Worm (Caenorhabditis elegans): ENCODE measurements around the gene clec-84.

The clec-84 gene

ce11 chrIV:2820408-2820807, 21.9 kb upstream of the clec-84 start, which contains the start of gene Y54G2A.37:
Gene Y54G2A.37 (plus strand): TSS chrIV:2820708.
- TF ChIP-seq tbx-11 (GFP tag; IDR thresholded peaks at IDR 0.05), result no peak
- TF ChIP-seq ama-1 (optimal IDR thresholded peaks at IDR 0.05), result no peak
- no peak for TF ChIP-seq hnd-1 (tag; optimal IDR thresholded peaks at IDR 0.05)
- no peak for TF ChIP-seq ceh-13 (GFP tag; optimal IDR thresholded peaks at IDR 0.05)
- no peak for TF ChIP-seq aly-1 (tag; optimal IDR thresholded peaks at IDR 0.05)
- TF ChIP-seq hmbx-1 (tag; optimal IDR thresholded peaks at IDR 0.05), result no peak
- no peak for TF ChIP-seq tra-4 (tag; optimal IDR thresholded peaks at IDR 0.05)
- TF ChIP-seq ceh-36 (tag; optimal IDR thresholded peaks at IDR 0.05), result no peak
- no peak for TF ChIP-seq ets-7 (tag; optimal IDR thresholded peaks at IDR 0.05)
- TF ChIP-seq B0310.2 (tag; optimal IDR thresholded peaks at IDR 0.05), result no peak
- TF ChIP-seq tbx-37 (GFP tag; conservative IDR thresholded peaks at IDR 0.05), result no peak
- no peak for TF ChIP-seq sea-1 (GFP tag; conservative IDR thresholded peaks at IDR 0.05)
- no peak for TF ChIP-seq flt-1 (GFP tag; IDR thresholded peaks at IDR 0.05)
- no peak for TF ChIP-seq F13C5.2 (tag; optimal IDR thresholded peaks at IDR 0.05)
- TF ChIP-seq scrt-1 (GFP tag; IDR thresholded peaks at IDR 0.05), result no peak
- no peak for TF ChIP-seq hmg-4 (GFP tag; optimal IDR thresholded peaks at IDR 0.05)
- no peak for TF ChIP-seq pes-1 (GFP tag; IDR thresholded peaks at IDR 0.05)

DNA sequence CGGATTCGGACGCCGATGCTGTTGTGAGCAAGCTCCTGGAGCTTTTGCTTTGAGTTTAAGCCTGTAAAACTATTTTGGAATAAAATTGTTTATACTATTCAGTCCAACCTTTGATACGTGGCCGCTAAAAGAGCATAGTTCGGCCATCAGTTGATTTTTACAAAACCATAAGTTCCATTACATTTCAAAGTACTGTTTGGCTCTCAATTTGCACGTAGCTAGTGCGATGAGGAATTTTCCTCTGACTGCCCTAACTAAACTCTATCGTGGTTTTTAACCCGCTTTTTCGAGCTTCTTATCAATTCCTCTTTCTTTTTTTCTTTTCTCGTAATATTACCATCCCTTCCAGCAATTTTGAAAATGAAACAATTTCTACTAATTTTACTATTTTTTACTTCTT, 18.8 kb upstream of the clec-84 start, which contains the start of gene clec-80:
clec-80 (plus strand) TSS at position 301 of the 400 bp plus-strand sequence.
- TF ChIP-seq hnd-1 (tag; optimal IDR thresholded peaks at IDR 0.05) (no peak), sea-1 (GFP tag; conservative IDR thresholded peaks at IDR 0.05) (no peak), flt-1 (GFP tag; IDR thresholded peaks at IDR 0.05) (no peak), ceh-13 (GFP tag; optimal IDR thresholded peaks at IDR 0.05) (no peak), aly-1 (tag; optimal IDR thresholded peaks at IDR 0.05) (no peak), tbx-11 (GFP tag; IDR thresholded peaks at IDR 0.05) (no peak), ceh-36 (tag; optimal IDR thresholded peaks at IDR 0.05) (no peak), scrt-1 (GFP tag; IDR thresholded peaks at IDR 0.05) (no peak), tbx-37 (GFP tag; conservative IDR thresholded peaks at IDR 0.05) (no peak), ama-1 (optimal IDR thresholded peaks at IDR 0.05) (no peak), hmg-4 (GFP tag; optimal IDR thresholded peaks at IDR 0.05) (no peak), F13C5.2 (tag; optimal IDR thresholded peaks at IDR 0.05) (no peak), hmbx-1 (tag; optimal IDR thresholded peaks at IDR 0.05) (no peak), ets-7 (tag; optimal IDR thresholded peaks at IDR 0.05) (no peak), tra-4 (tag; optimal IDR thresholded peaks at IDR 0.05) (no peak), B0310.2 (tag; optimal IDR thresholded peaks at IDR 0.05) (no peak), pes-1 (GFP tag; IDR thresholded peaks at IDR 0.05) (no peak)

DNA sequence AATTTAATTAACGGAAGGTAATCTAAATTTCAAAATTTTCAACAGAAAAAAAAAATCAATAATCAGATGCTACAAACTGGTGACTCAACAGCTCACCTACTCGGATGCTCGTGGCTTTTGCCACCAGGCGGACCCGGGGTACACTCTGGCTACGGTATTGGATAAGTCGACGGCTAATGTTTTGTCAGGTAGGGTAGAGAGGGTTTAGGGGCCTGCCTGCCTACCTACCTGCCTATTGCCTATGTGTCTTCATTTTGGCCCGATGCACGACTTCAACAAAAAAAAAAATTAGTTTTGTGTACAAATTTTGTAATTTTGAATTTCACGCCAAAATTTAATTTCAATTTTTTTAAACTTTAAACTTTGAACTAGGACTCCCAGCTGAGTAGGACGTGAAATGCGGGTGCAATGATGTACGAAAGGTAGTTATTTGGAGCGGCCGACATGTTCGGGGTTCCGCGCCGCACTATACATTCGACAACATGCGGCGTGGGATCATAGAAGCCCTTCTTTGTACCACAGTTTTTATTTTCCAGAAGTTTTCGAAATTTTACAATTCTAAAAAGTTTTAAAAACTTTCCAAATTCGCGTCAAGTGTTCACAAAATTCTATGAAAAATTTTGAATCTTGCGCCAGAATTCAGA, 16.7 kb upstream of the clec-84 start:
- TF ChIP-seq tbx-11 (GFP tag; IDR thresholded peaks at IDR 0.05), result no peak
- no peak for TF ChIP-seq ceh-13 (GFP tag; optimal IDR thresholded peaks at IDR 0.05)
- no peak for TF ChIP-seq aly-1 (tag; optimal IDR thresholded peaks at IDR 0.05)
- no peak for TF ChIP-seq tbx-37 (GFP tag; conservative IDR thresholded peaks at IDR 0.05)
- TF ChIP-seq B0310.2 (tag; optimal IDR thresholded peaks at IDR 0.05), result no peak
- no peak for TF ChIP-seq sea-1 (GFP tag; conservative IDR thresholded peaks at IDR 0.05)
- TF ChIP-seq pes-1 (GFP tag; IDR thresholded peaks at IDR 0.05), result no peak
- no peak for TF ChIP-seq ama-1 (optimal IDR thresholded peaks at IDR 0.05)
- no peak for TF ChIP-seq ceh-36 (tag; optimal IDR thresholded peaks at IDR 0.05)
- no peak for TF ChIP-seq hmbx-1 (tag; optimal IDR thresholded peaks at IDR 0.05)
- no peak for TF ChIP-seq flt-1 (GFP tag; IDR thresholded peaks at IDR 0.05)
- TF ChIP-seq scrt-1 (GFP tag; IDR thresholded peaks at IDR 0.05), result no peak
- no peak for TF ChIP-seq ets-7 (tag; optimal IDR thresholded peaks at IDR 0.05)
- TF ChIP-seq hmg-4 (GFP tag; optimal IDR thresholded peaks at IDR 0.05), result no peak

DNA sequence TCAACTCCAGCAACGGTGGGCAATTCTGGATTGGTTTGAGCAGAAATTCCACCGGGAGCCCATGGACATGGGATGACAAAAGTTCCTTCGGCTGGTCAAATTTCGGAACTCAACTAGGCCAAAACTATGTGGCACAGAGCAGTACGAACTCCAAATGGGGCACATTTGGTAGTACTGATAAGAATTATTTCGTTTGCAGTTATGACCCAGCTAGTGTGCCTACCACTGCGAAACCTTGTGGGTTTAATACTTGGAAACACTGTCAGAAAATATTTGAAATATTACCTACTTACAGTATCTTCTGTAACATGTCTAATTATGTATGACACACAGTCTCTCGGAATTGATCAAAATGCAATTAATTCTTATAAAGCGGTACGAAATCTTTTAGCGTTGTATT, 15.9 kb upstream of the clec-84 start:
- TF ChIP-seq sea-1 (GFP tag; conservative IDR thresholded peaks at IDR 0.05) (no peak), hmg-4 (GFP tag; optimal IDR thresholded peaks at IDR 0.05) (no peak), aly-1 (tag; optimal IDR thresholded peaks at IDR 0.05) (no peak), tbx-11 (GFP tag; IDR thresholded peaks at IDR 0.05) (no peak), tbx-37 (GFP tag; conservative IDR thresholded peaks at IDR 0.05) (no peak), ceh-36 (tag; optimal IDR thresholded peaks at IDR 0.05) (no peak), tra-4 (tag; optimal IDR thresholded peaks at IDR 0.05) (no peak), F13C5.2 (tag; optimal IDR thresholded peaks at IDR 0.05) (no peak), hnd-1 (tag; optimal IDR thresholded peaks at IDR 0.05) (no peak), ets-7 (tag; optimal IDR thresholded peaks at IDR 0.05) (no peak), flt-1 (GFP tag; IDR thresholded peaks at IDR 0.05) (no peak), ama-1 (optimal IDR thresholded peaks at IDR 0.05) (no peak)

- TF ChIP-seq pes-1 (GFP tag; IDR thresholded peaks at IDR 0.05) (no peak), sea-1 (GFP tag; conservative IDR thresholded peaks at IDR 0.05) (no peak), ets-7 (tag; optimal IDR thresholded peaks at IDR 0.05) (no peak), B0310.2 (tag; optimal IDR thresholded peaks at IDR 0.05) (no peak), scrt-1 (GFP tag; IDR thresholded peaks at IDR 0.05) (no peak), hmbx-1 (tag; optimal IDR thresholded peaks at IDR 0.05) (no peak), hnd-1 (tag; optimal IDR thresholded peaks at IDR 0.05) (no peak), ama-1 (optimal IDR thresholded peaks at IDR 0.05) (no peak)
These were observed 9.7 kb upstream of the clec-84 start, which contains the start of the genes Y54G2A.48 and pudl-1 for ce11 chrIV:2832587-2832986. Gene Y54G2A.48 (minus strand): TSS chrIV:2832687. Gene pudl-1 (plus strand): TSS chrIV:2832906.

DNA sequence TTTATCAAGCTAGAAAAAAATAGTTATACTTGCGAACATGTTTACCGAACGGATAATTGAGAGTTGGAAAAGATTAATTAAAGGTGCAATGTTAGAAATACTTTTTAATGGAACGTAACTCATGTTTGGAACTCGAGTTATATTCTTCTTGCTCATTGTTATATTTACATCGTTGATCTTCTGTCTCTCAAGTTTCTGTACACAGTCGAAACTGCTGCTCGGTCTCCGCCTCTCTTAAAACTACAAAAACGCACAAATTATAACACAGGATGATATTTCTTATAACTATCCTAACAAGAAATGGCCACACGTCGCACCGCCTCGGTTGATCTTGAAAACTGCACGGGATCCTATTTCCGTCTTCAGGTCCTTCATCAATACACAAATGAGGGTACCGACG, 7.7 kb upstream of the clec-84 start, which contains the start of gene pudl-2:
pudl-2 (plus strand) TSS at position 301 of the 400 bp plus-strand sequence.
- TF ChIP-seq ets-7 (tag; optimal IDR thresholded peaks at IDR 0.05) (no peak), pes-1 (GFP tag; IDR thresholded peaks at IDR 0.05) (no peak), F13C5.2 (tag; optimal IDR thresholded peaks at IDR 0.05) (no peak), hmbx-1 (tag; optimal IDR thresholded peaks at IDR 0.05) (no peak), aly-1 (tag; optimal IDR thresholded peaks at IDR 0.05) (no peak), hnd-1 (tag; optimal IDR thresholded peaks at IDR 0.05) (no peak), B0310.2 (tag; optimal IDR thresholded peaks at IDR 0.05) (no peak), hmg-4 (GFP tag; optimal IDR thresholded peaks at IDR 0.05) (no peak)

- TF ChIP-seq scrt-1 (GFP tag; IDR thresholded peaks at IDR 0.05), result no peak
- no peak for TF ChIP-seq F13C5.2 (tag; optimal IDR thresholded peaks at IDR 0.05)
- no peak for TF ChIP-seq pes-1 (GFP tag; IDR thresholded peaks at IDR 0.05)
- TF ChIP-seq tbx-37 (GFP tag; conservative IDR thresholded peaks at IDR 0.05), result no peak
- TF ChIP-seq flt-1 (GFP tag; IDR thresholded peaks at IDR 0.05), result no peak
- TF ChIP-seq tra-4 (tag; optimal IDR thresholded peaks at IDR 0.05), result no peak
- no peak for TF ChIP-seq hmg-4 (GFP tag; optimal IDR thresholded peaks at IDR 0.05)
- no peak for TF ChIP-seq hnd-1 (tag; optimal IDR thresholded peaks at IDR 0.05)
- TF ChIP-seq hmbx-1 (tag; optimal IDR thresholded peaks at IDR 0.05), result no peak
- TF ChIP-seq tbx-11 (GFP tag; IDR thresholded peaks at IDR 0.05), result no peak
- TF ChIP-seq ceh-36 (tag; optimal IDR thresholded peaks at IDR 0.05), result no peak
- no peak for TF ChIP-seq sea-1 (GFP tag; conservative IDR thresholded peaks at IDR 0.05)
- no peak for TF ChIP-seq aly-1 (tag; optimal IDR thresholded peaks at IDR 0.05)
- no peak for TF ChIP-seq ama-1 (optimal IDR thresholded peaks at IDR 0.05)
- no peak for TF ChIP-seq ets-7 (tag; optimal IDR thresholded peaks at IDR 0.05)
- TF ChIP-seq ceh-13 (GFP tag; optimal IDR thresholded peaks at IDR 0.05), result no peak
- no peak for TF ChIP-seq B0310.2 (tag; optimal IDR thresholded peaks at IDR 0.05)
These were observed 6.9 kb upstream of the clec-84 start, which contains the start of gene clec-82 for ce11 chrIV:2835364-2835763. Gene clec-82 (plus strand): TSS chrIV:2835664.

All from whole organism, early embryonic.